Fruit fly (Drosophila melanogaster) whole organism, embryonic: ENCODE measurements around the gene CG34462.

Source experiments
- Ada2b ChIP-seq: fragments of 200-800 bp; sonication (Bioruptor generic); IDR thresholded peaks from 2 replicates; pipeline ENCODE4 v1.3.6; 2022; ENCODE audit warnings: missing biosample characterization, missing genetic modification characterization
- Adf1 ChIP-seq: fragments of 200-800 bp; sonication (Bioruptor generic); IDR thresholded peaks from 2 replicates; pipeline ENCODE4 v1.3.6; 2022; ENCODE audit warnings: missing biosample characterization, missing genetic modification characterization
- Bdp1 ChIP-seq: fragments of 200-800 bp; sonication (Bioruptor generic); optimal IDR thresholded peaks from 3 replicates; lab custom pipeline; 2016; ENCODE audit warnings: missing biosample characterization, missing genetic modification characterization
- Bteb2 ChIP-seq: fragments of 200-800 bp; sonication (Bioruptor generic); optimal IDR thresholded peaks from 2 replicates; lab custom pipeline; 2016; ENCODE audit warnings: missing biosample characterization, missing genetic modification characterization
- CG10267 ChIP-seq: fragments of 200-800 bp; sonication (Bioruptor generic); optimal IDR thresholded peaks from 2 replicates; lab custom pipeline; 2018; ENCODE audit warnings: missing biosample characterization, mild to moderate bottlenecking, missing genetic modification characterization, moderate library complexity
- CG10366 ChIP-seq: fragments of 200-800 bp; sonication (Bioruptor generic); IDR thresholded peaks from 2 replicates; pipeline ENCODE4 v1.3.6; 2022; ENCODE audit warnings: missing biosample characterization, missing genetic modification characterization
- CG11456 ChIP-seq: fragments of 200-800 bp; sonication (Bioruptor generic); IDR thresholded peaks from 3 replicates; pipeline ENCODE4 v1.3.6; 2022; ENCODE audit warnings: missing biosample characterization, missing genetic modification characterization
- CG12659 ChIP-seq: fragments of 200-800 bp; sonication (Bioruptor generic); optimal IDR thresholded peaks from 3 replicates; lab custom pipeline; 2017; ENCODE audit warnings: mild to moderate bottlenecking, missing biosample characterization, missing genetic modification reagents, missing genetic modification characterization
- CG13775 ChIP-seq: fragments of 200-800 bp; sonication (Bioruptor generic); optimal IDR thresholded peaks from 3 replicates; lab custom pipeline; 2017; ENCODE audit warnings: missing biosample characterization, mild to moderate bottlenecking, missing genetic modification characterization
- CG16813 ChIP-seq: fragments of 200-800 bp; sonication (Bioruptor generic); IDR thresholded peaks from 3 replicates; pipeline ENCODE4 v1.3.6; 2022; ENCODE audit warnings: missing biosample characterization, missing genetic modification characterization; ENCODE audit not compliant: partially characterized antibody
- CG17186 ChIP-seq: fragments of 200-800 bp; sonication (Bioruptor generic); optimal IDR thresholded peaks from 3 replicates; lab custom pipeline; 2017; ENCODE audit warnings: missing biosample characterization, missing genetic modification reagents, missing genetic modification characterization
- CG18476 ChIP-seq: fragments of 200-800 bp; sonication (Bioruptor generic); optimal IDR thresholded peaks from 2 replicates; lab custom pipeline; 2016; ENCODE audit warnings: missing biosample characterization, mild to moderate bottlenecking, missing genetic modification characterization
- CG42726 ChIP-seq: fragments of 200-800 bp; sonication (Bioruptor generic); IDR thresholded peaks from 2 replicates; pipeline ENCODE4 v1.3.6; 2022; ENCODE audit warnings: missing biosample characterization, missing genetic modification characterization; ENCODE audit not compliant: partially characterized antibody
- CG4617 ChIP-seq: fragments of 200-800 bp; sonication (Bioruptor generic); optimal IDR thresholded peaks from 3 replicates; lab custom pipeline; 2016; ENCODE audit warnings: missing biosample characterization, missing genetic modification characterization, borderline replicate concordance
- CG4730 ChIP-seq: fragments of 200-800 bp; sonication (Bioruptor generic); IDR thresholded peaks from 2 replicates; pipeline ENCODE4 v1.3.6; 2022; ENCODE audit warnings: missing biosample characterization, missing genetic modification characterization
- CG6689 ChIP-seq: fragments of 200-800 bp; sonication (Bioruptor generic); IDR thresholded peaks from 2 replicates; pipeline ENCODE4 v1.3.6; 2022; ENCODE audit warnings: missing biosample characterization, missing genetic modification characterization
- CG7372 ChIP-seq: fragments of 200-800 bp; sonication (Bioruptor generic); IDR thresholded peaks from 2 replicates; pipeline ENCODE4 v1.3.6; 2022; ENCODE audit warnings: missing biosample characterization, missing genetic modification characterization
- CHES-1-like ChIP-seq: fragments of 200-800 bp; sonication (Bioruptor generic); optimal IDR thresholded peaks from 2 replicates; lab custom pipeline; 2016; ENCODE audit warnings: missing biosample characterization, missing genetic modification characterization
- D ChIP-seq, 2 experiments: fragments of 200-800 bp in 1 of 2; fragments of >200 bp in 1 of 2; sonication (Bioruptor generic) in 1 of 2; optimal IDR thresholded peaks; 2 replicates in 1 of 2; 3 replicates in 1 of 2; lab custom pipeline; 2017; ENCODE audit warnings: mild to moderate bottlenecking in 1 of 2, missing biosample characterization in 1 of 2, missing genetic modification characterization in 1 of 2, missing genetic modification reagents in 1 of 2
- Dek ChIP-seq: fragments of 200-800 bp; sonication (Bioruptor generic); optimal IDR thresholded peaks from 3 replicates; lab custom pipeline; 2019; ENCODE audit warnings: missing biosample characterization, mild to moderate bottlenecking, missing genetic modification characterization, moderate library complexity
- Drgx ChIP-seq: fragments of 200-800 bp; sonication (Bioruptor generic); IDR thresholded peaks from 2 replicates; pipeline ENCODE4 v1.3.6; 2022; ENCODE audit warnings: missing biosample characterization, missing genetic modification characterization
- Ets65A ChIP-seq: fragments of 200-800 bp; sonication (Bioruptor generic); peaks from one replicate; lab custom pipeline; 2016; ENCODE audit warnings: missing biosample characterization, missing genetic modification characterization
- Neu2 ChIP-seq: fragments of 200-800 bp; sonication (Bioruptor generic); optimal IDR thresholded peaks from 3 replicates; lab custom pipeline; 2016; ENCODE audit warnings: missing biosample characterization, missing genetic modification characterization, borderline replicate concordance
- Pdp1 ChIP-seq, 2 experiments: fragments of 200-800 bp; sonication (Bioruptor generic); optimal IDR thresholded peaks; 3 replicates each; lab custom pipeline; 2016; ENCODE audit warnings: missing biosample characterization in 2 of 2, missing genetic modification characterization in 2 of 2, mild to moderate bottlenecking in 1 of 2, moderate library complexity in 1 of 2
- al ChIP-seq: fragments of 200-800 bp; sonication (Bioruptor generic); IDR thresholded peaks from 2 replicates; pipeline ENCODE4 v1.3.6; 2022; ENCODE audit warnings: missing biosample characterization, missing genetic modification characterization
- amos ChIP-seq: fragments of 200-800 bp; sonication (Bioruptor generic); IDR thresholded peaks from 2 replicates; pipeline ENCODE4 v1.3.6; 2022; ENCODE audit warnings: missing biosample characterization, missing genetic modification characterization; ENCODE audit not compliant: partially characterized antibody
- ato ChIP-seq: fragments of 200-800 bp; sonication (Bioruptor generic); IDR thresholded peaks from 2 replicates; pipeline ENCODE4 v1.3.6; 2022; ENCODE audit warnings: missing biosample characterization, missing genetic modification characterization; ENCODE audit not compliant: partially characterized antibody
- bbx ChIP-seq: fragments of 200-800 bp; sonication (Bioruptor generic); IDR thresholded peaks from 2 replicates; pipeline ENCODE4 v1.3.6; 2022; ENCODE audit warnings: missing biosample characterization, missing genetic modification characterization; ENCODE audit not compliant: partially characterized antibody
- corto ChIP-seq: fragments of 200-800 bp; sonication (Bioruptor generic); optimal IDR thresholded peaks from 2 replicates; lab custom pipeline; 2016; ENCODE audit warnings: missing biosample characterization, mild to moderate bottlenecking, missing genetic modification characterization, moderate library complexity
- dati ChIP-seq: fragments of 200-800 bp; sonication (Bioruptor generic); IDR thresholded peaks from 2 replicates; pipeline ENCODE4 v1.3.6; 2022; ENCODE audit warnings: missing biosample characterization, missing genetic modification characterization
- dimm ChIP-seq: fragments of 200-800 bp; sonication (Bioruptor generic); IDR thresholded peaks from 2 replicates; pipeline ENCODE4 v1.3.6; 2022; ENCODE audit warnings: missing biosample characterization, missing genetic modification characterization
- dmrt11E ChIP-seq: fragments of 200-800 bp; sonication (Bioruptor generic); optimal IDR thresholded peaks from 3 replicates; lab custom pipeline; 2018; ENCODE audit warnings: missing biosample characterization, mild to moderate bottlenecking, missing genetic modification characterization, moderate library complexity
- fd64A ChIP-seq: fragments of 200-800 bp; sonication (Bioruptor generic); optimal IDR thresholded peaks from 3 replicates; lab custom pipeline; 2018; ENCODE audit warnings: missing biosample characterization, mild to moderate bottlenecking, missing genetic modification characterization
- kay ChIP-seq: fragments of 200-800 bp; sonication (Bioruptor generic); optimal IDR thresholded peaks from 2 replicates; lab custom pipeline; 2016; ENCODE audit warnings: missing biosample characterization, missing genetic modification characterization
- lbe ChIP-seq: fragments of 200-800 bp; sonication (Bioruptor generic); optimal IDR thresholded peaks from 2 replicates; lab custom pipeline; 2016; ENCODE audit warnings: missing biosample characterization, mild to moderate bottlenecking, missing genetic modification characterization
- lilli ChIP-seq: fragments of 200-800 bp; sonication (Bioruptor generic); optimal IDR thresholded peaks from 3 replicates; lab custom pipeline; 2016; ENCODE audit warnings: missing biosample characterization, missing genetic modification characterization
- lola ChIP-seq, 3 experiments: fragments of >200 bp in 2 of 3; fragments of 200-800 bp in 1 of 3; sonication (Bioruptor generic) in 1 of 3; optimal IDR thresholded peaks; 2 replicates each; lab custom pipeline; 2017 to 2019; ENCODE audit warnings: missing biosample characterization in 3 of 3, missing genetic modification characterization in 3 of 3, mild to moderate bottlenecking in 1 of 3, moderate library complexity in 1 of 3
- nau ChIP-seq: fragments of 200-800 bp; sonication (Bioruptor generic); optimal IDR thresholded peaks from 3 replicates; lab custom pipeline; 2017; ENCODE audit warnings: missing biosample characterization, mild to moderate bottlenecking, missing genetic modification characterization, missing genetic modification reagents
- nom ChIP-seq: fragments of 200-800 bp; sonication (Bioruptor generic); optimal IDR thresholded peaks from 2 replicates; lab custom pipeline; 2017; ENCODE audit warnings: missing biosample characterization, missing genetic modification characterization, mild to moderate bottlenecking, moderate library complexity, missing genetic modification reagents
- onecut ChIP-seq: fragments of 200-800 bp; sonication (Bioruptor generic); IDR thresholded peaks from 2 replicates; pipeline ENCODE4 v1.3.6; 2022; ENCODE audit warnings: missing biosample characterization, missing genetic modification characterization
- peb ChIP-seq: fragments of 200-800 bp; sonication (Bioruptor generic); IDR thresholded peaks from 2 replicates; pipeline ENCODE4 v1.3.6; 2022; ENCODE audit warnings: missing biosample characterization, missing genetic modification characterization
- pho ChIP-seq: fragments of 200-800 bp; sonication (Bioruptor generic); optimal IDR thresholded peaks from 2 replicates; lab custom pipeline; 2016; ENCODE audit warnings: missing biosample characterization, missing genetic modification characterization
- pum ChIP-seq: fragments of 200-800 bp; sonication (Bioruptor generic); optimal IDR thresholded peaks from 2 replicates; lab custom pipeline; 2016; ENCODE audit warnings: missing biosample characterization, missing genetic modification characterization
- row ChIP-seq: fragments of 200-800 bp; sonication (Bioruptor generic); IDR thresholded peaks from 3 replicates; pipeline ENCODE4 v1.3.6; 2022; ENCODE audit warnings: missing biosample characterization, missing genetic modification characterization
- run ChIP-seq: fragments of 200-800 bp; sonication (Bioruptor generic); optimal IDR thresholded peaks from 3 replicates; lab custom pipeline; 2018; ENCODE audit warnings: missing biosample characterization, mild to moderate bottlenecking, missing genetic modification characterization
- sd ChIP-seq: fragments of 200-800 bp; sonication (Bioruptor generic); optimal IDR thresholded peaks from 3 replicates; lab custom pipeline; 2018; ENCODE audit warnings: missing biosample characterization, mild to moderate bottlenecking, missing genetic modification characterization, moderate library complexity
- ssp ChIP-seq: fragments of 200-800 bp; sonication (Bioruptor generic); IDR thresholded peaks from 2 replicates; pipeline ENCODE4 v1.3.6; 2022; ENCODE audit warnings: missing biosample characterization, missing genetic modification characterization
- ttk ChIP-seq: fragments of 200-800 bp; sonication (Bioruptor generic); IDR thresholded peaks from 2 replicates; pipeline ENCODE4 v2.1.2; 2022; ENCODE audit warnings: missing biosample characterization, missing genetic modification characterization
- usp ChIP-seq: fragments of >200 bp; optimal IDR thresholded peaks from 2 replicates; lab custom pipeline; 2017; ENCODE audit warnings: missing biosample characterization, missing genetic modification characterization

The CG34462 gene

DNA sequence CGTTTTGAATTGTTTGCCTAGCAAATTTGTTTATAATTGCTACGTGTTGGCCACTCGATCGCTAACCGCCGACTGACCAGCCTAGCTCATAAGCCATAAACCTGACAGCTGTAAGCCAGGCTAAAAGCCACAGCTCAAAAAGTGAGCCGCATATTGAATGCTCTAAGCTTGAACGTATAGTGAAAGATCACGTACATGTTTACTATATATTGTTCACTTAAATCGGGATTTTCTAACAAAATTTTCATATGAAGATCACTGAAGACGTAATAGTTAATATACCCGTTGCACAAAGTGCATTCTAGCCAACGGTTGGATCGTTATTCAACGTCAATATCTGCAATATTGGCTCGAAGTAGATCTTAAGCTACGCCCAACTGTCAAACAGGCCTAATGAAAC is 42.0 kb upstream of the CG34462 start:
- TF ChIP-seq row (GFP tag; lab: Robert Waterston, UW) (0 out of 3 replicates have a peak, but pooled peaks have one; percentile 14), Drgx (GFP tag; lab: Robert Waterston, UW) (0 out of 2 replicates have a peak, but pooled peaks have one; percentile 18), Dek (tag; lab: Kevin White, UChicago) (no peak), Ets65A (peak; percentile 4)

DNA sequence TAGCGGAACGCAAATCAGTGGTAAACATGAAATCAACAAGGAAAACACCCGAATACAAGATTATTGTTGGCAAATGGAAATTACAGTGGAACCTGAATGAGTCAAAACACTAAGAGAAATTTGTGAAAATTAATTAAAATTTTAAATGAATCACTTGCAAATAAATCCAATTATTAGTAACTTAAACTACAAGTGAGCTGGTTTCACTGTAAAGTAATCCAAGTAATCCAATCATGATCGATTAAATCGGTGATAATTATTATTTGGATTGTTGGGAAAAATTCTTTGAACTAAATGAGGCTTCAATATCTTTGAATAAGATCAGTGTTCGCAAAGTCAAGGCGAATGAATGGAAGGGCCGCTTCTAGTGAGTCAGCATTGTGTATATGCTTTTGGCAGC is 40.0 kb upstream of the CG34462 start:
- TF ChIP-seq dati (GFP tag; lab: Robert Waterston, UW) = no peak
- peak; percentile 20 for TF ChIP-seq CG12659 (GFP tag; lab: Kevin White, UChicago)
- no peak for TF ChIP-seq nau (GFP tag; lab: Kevin White, UChicago)
- TF ChIP-seq peb (GFP tag; lab: Robert Waterston, UW) = no peak
- no peak for TF ChIP-seq corto (GFP tag; lab: Kevin White, UChicago)
- no peak for TF ChIP-seq lbe (GFP tag; lab: Kevin White, UChicago)
- no peak for TF ChIP-seq CHES-1-like
- no peak for TF ChIP-seq onecut (GFP tag; lab: Robert Waterston, UW)
- TF ChIP-seq amos = no peak
- TF ChIP-seq CG18476 (GFP tag; lab: Kevin White, UChicago) = no peak
- TF ChIP-seq CG10267 (tag; lab: Kevin White, UChicago) = no peak
- peak; percentile 43 for TF ChIP-seq kay (GFP tag; lab: Kevin White, UChicago)
- no peak for TF ChIP-seq Bteb2 (GFP tag; lab: Kevin White, UChicago)
- TF ChIP-seq D (optimal IDR thresholded peaks at IDR 0.05; lab: Kevin White, UChicago) = no peak
- TF ChIP-seq D (GFP tag; optimal IDR thresholded peaks at IDR 0.05; lab: Kevin White, UChicago) = no peak
- no peak for TF ChIP-seq CG11456 (GFP tag; lab: Robert Waterston, UW)
- peak; percentile 27; the same call in 1 of the 2 replicates for TF ChIP-seq CG10366
- no peak for TF ChIP-seq Bdp1 (GFP tag; lab: Kevin White, UChicago)
- no peak for TF ChIP-seq Adf1 (GFP tag; lab: Robert Waterston, UW)
- TF ChIP-seq Neu2 (GFP tag; lab: Kevin White, UChicago) = no peak
- TF ChIP-seq CG7372 (GFP tag; lab: Robert Waterston, UW) = no peak
- TF ChIP-seq CG4730 (GFP tag; lab: Robert Waterston, UW) = no peak
- no peak for TF ChIP-seq ssp (GFP tag; lab: Robert Waterston, UW)
- no peak for TF ChIP-seq Drgx (GFP tag; lab: Robert Waterston, UW)
- TF ChIP-seq dmrt11E (tag; lab: Kevin White, UChicago) = no peak
- TF ChIP-seq bbx = no peak
- TF ChIP-seq CG13775 (GFP tag; lab: Kevin White, UChicago) = no peak
- TF ChIP-seq Pdp1 (GFP tag; optimal IDR thresholded peaks at IDR 0.05; lab: Kevin White, UChicago) = no peak
- no peak for TF ChIP-seq pho (GFP tag; lab: Kevin White, UChicago)
- TF ChIP-seq usp (GFP tag; lab: Kevin White, UChicago) = no peak
- no peak for TF ChIP-seq CG42726 (GFP tag; lab: Robert Waterston, UW)
- no peak for TF ChIP-seq run (tag; lab: Kevin White, UChicago)
- peak; percentile 51 for TF ChIP-seq sd (tag; lab: Kevin White, UChicago)
- TF ChIP-seq CG16813 = no peak
- no peak for TF ChIP-seq lola (GFP tag; optimal IDR thresholded peaks at IDR 0.05; lab: Kevin White, UChicago)
- no peak for TF ChIP-seq CG6689 (GFP tag; lab: Robert Waterston, UW)
- TF ChIP-seq al (GFP tag; lab: Robert Waterston, UW) = no peak
- no peak for TF ChIP-seq ttk
- no peak for TF ChIP-seq dimm
- no peak for TF ChIP-seq CG17186 (GFP tag; lab: Kevin White, UChicago)
- peak; percentile 6 for TF ChIP-seq lilli (GFP tag; lab: Kevin White, UChicago)
- no peak for TF ChIP-seq CG4617 (GFP tag; lab: Kevin White, UChicago)
- no peak for TF ChIP-seq Ada2b
- no peak for TF ChIP-seq pum
- TF ChIP-seq nom = no peak
- TF ChIP-seq fd64A (GFP tag; lab: Kevin White, UChicago) = no peak
- no peak for TF ChIP-seq ato
